Fruit fly (Drosophila melanogaster) whole organism, pupa: ENCODE results near the gene CG7166.

Experiments
- CG15710 ChIP-seq: fragments of 200-800 bp; sonication (Bioruptor generic); optimal IDR thresholded peaks from 2 replicates; lab custom pipeline; 2018; ENCODE audit warnings: missing biosample characterization, mild to moderate bottlenecking, missing genetic modification characterization, moderate library complexity
- D1 ChIP-seq: fragments of 200-800 bp; sonication (Bioruptor generic); optimal IDR thresholded peaks from 2 replicates; lab custom pipeline; 2018; ENCODE audit warnings: missing biosample characterization, mild to moderate bottlenecking, missing genetic modification characterization, moderate library complexity
- EcR ChIP-seq: fragments of 200-800 bp; sonication (Bioruptor generic); optimal IDR thresholded peaks from 3 replicates; lab custom pipeline; 2019; ENCODE audit warnings: missing biosample characterization, missing genetic modification characterization, mild to moderate bottlenecking, moderate library complexity, missing genetic modification reagents
- Snoo ChIP-seq: fragments of 200-800 bp; sonication (Bioruptor generic); optimal IDR thresholded peaks from 3 replicates; lab custom pipeline; 2017; ENCODE audit warnings: missing biosample characterization, mild to moderate bottlenecking, missing genetic modification characterization, inconsistent platforms

- no peak for TF ChIP-seq EcR (GFP tag; lab: Kevin White, UChicago)
- TF ChIP-seq D1: peak; percentile 88
- no peak for TF ChIP-seq Snoo (tag; lab: Kevin White, UChicago)
- no peak for TF ChIP-seq CG15710 (tag; lab: Kevin White, UChicago)
These were observed 21.2 kb downstream of the CG7166 start for dm6 chr3L:21604265-21604664.
